Fruit fly (Drosophila melanogaster): Measurements from ENCODE around the gene ea.

The ea gene

DNA sequence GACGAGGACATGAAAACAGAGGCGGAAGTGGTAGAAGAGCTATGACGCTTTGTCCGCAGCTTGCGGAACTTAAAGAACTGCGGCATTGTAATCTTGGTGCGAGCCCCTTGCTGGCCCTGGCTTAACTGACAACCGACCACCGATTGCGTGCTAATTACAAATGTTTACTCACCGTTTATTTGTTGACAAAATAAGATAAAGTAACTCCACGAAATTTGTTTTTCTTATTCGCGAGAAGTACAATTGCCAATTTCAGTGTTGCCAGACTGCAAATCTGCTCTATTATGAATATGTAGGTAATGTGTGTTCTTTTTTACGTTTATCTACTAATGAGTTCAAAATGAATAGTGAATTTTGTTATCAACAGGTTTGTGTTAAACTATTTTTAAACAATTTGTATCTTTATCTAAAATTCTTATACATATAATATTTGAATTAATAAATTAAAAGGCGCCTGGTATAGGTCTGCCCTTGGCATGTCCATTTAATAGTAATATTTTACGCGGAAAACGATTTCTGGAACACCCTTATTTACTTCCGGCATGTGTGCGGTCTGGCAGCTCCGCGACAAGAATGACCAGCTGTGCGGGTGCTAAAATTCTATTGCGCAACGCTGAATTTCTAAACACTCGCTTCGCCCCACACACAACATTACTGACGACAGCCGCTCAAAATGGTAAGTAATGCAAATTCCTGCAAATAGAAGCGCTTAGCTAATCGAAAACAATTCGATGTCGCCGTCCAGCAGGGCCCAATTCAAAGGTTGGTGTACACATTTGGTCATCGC lies 28.3 kb downstream of the ea start, which contains the start of the genes Atg4b and Hibch:
Gene Atg4b (minus strand): TSS at position 280 of the 787 bp plus-strand sequence.
Gene Hibch (plus strand): TSS at position 585 of the 787 bp plus-strand sequence.
- TF ChIP-seq CG15710 (tag; optimal IDR thresholded peaks at IDR 0.05): peak; percentile 84
- peak; percentile 46; the same call in 1 of the 2 replicates for TF ChIP-seq rn (GFP tag; IDR thresholded peaks at IDR 0.05)
- TF ChIP-seq CG4496 (GFP tag; IDR thresholded peaks at IDR 0.05): peak; percentile 81
- peak; percentile 17 for TF ChIP-seq EcR (GFP tag; optimal IDR thresholded peaks at IDR 0.05)
- TF ChIP-seq CG12605 (GFP tag; IDR thresholded peaks at IDR 0.05): 0 out of 2 replicates have a peak, but pooled peaks have one; percentile 26
- peak; percentile 89 for TF ChIP-seq CG8159 (tag; optimal IDR thresholded peaks at IDR 0.05)
- TF ChIP-seq CG32121 (GFP tag; IDR thresholded peaks at IDR 0.05): peak; percentile 72
- peak; percentile 83 for TF ChIP-seq CG17806 (tag; optimal IDR thresholded peaks at IDR 0.05)
- peak; percentile 75; the same call in 2 of the 3 replicates for TF ChIP-seq fd96Ca (GFP tag; IDR thresholded peaks at IDR 0.05)
- TF ChIP-seq Pif1B (GFP tag; optimal IDR thresholded peaks at IDR 0.05): no peak
- TF ChIP-seq CG34367 (tag; optimal IDR thresholded peaks at IDR 0.05): peak; percentile 68
- TF ChIP-seq Snoo (tag; optimal IDR thresholded peaks at IDR 0.05): peak; percentile 63
- TF ChIP-seq gl (tag; optimal IDR thresholded peaks at IDR 0.05): peak; percentile 55
- 0 out of 2 replicates have a peak, but pooled peaks have one; percentile 20 for TF ChIP-seq CG10348 (GFP tag; IDR thresholded peaks at IDR 0.05)
- no peak for TF ChIP-seq CG8301 (tag; optimal IDR thresholded peaks at IDR 0.05)
- TF ChIP-seq CG13204 (GFP tag; optimal IDR thresholded peaks at IDR 0.05): no peak
- TF ChIP-seq D1 (tag; optimal IDR thresholded peaks at IDR 0.05): no peak
- peak; percentile 77 for TF ChIP-seq CG9948 (tag; optimal IDR thresholded peaks at IDR 0.05)
- peak; percentile 75 for TF ChIP-seq Ets98B (GFP tag; IDR thresholded peaks at IDR 0.05)
- no peak for TF ChIP-seq Pif1A (GFP tag; optimal IDR thresholded peaks at IDR 0.05)
- no peak for TF ChIP-seq CG14655 (GFP tag; optimal IDR thresholded peaks at IDR 0.05)

DNA sequence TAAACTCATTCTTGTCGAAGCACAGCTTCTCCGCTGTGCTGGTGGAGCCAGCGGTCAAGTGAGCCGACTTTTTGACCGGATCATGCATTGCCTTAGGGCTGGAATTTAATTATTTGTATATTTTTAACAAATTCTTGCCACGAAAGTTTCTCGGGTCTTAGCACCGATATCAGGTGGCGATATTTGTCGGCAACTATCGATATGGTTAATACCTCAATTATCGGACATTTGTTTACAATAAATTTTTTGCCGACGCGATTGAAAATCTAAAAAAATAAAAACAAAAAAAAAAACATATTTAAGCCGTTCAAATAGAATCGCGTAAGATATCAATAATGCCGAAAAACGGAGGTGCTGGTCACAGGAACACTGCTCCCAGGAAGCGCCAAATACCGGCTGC lies 33.0 kb downstream of the ea start, which contains the start of the genes Cog2 and Trax:
Gene Cog2 (minus strand): TSS at position 168 of the 400 bp plus-strand sequence.
Gene Trax (plus strand): TSS at position 203 of the 400 bp plus-strand sequence.
- no peak for TF ChIP-seq CG10348 (GFP tag; IDR thresholded peaks at IDR 0.05)
- no peak for TF ChIP-seq CG12605 (GFP tag; IDR thresholded peaks at IDR 0.05)
- no peak for TF ChIP-seq Ets98B (GFP tag; IDR thresholded peaks at IDR 0.05)
- no peak for TF ChIP-seq CG9948 (tag; optimal IDR thresholded peaks at IDR 0.05)
- TF ChIP-seq CG4496 (GFP tag; IDR thresholded peaks at IDR 0.05): no peak
- TF ChIP-seq CG17806 (tag; optimal IDR thresholded peaks at IDR 0.05): no peak
- TF ChIP-seq gl (tag; optimal IDR thresholded peaks at IDR 0.05): no peak
- TF ChIP-seq CG32121 (GFP tag; IDR thresholded peaks at IDR 0.05): peak; percentile 19; the same call in 1 of the 2 replicates

DNA sequence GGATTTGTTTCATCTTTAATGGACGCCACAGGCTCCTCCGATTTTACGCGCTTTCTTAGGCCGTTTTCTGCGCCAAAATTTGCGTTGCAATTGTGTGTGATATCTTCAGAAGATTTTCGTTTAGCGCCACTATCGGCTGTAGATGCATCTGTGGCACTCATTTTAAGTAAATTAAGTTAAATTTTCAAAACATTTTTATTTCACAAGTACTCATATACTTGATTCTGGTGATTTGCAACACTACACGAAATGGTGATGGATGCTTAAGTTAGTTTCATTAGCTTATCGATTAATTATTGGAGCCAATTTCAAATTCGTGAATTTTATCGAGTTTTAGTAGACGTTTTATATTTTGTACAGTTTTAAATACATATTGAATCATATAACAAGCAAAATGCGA lies 35.1 kb downstream of the ea start, which contains the start of gene CG6171:
Gene CG6171 (minus strand): TSS at position 250 of the 400 bp plus-strand sequence.
- TF ChIP-seq EcR (GFP tag; optimal IDR thresholded peaks at IDR 0.05) (no peak), CG8301 (tag; optimal IDR thresholded peaks at IDR 0.05) (no peak), Pif1B (GFP tag; optimal IDR thresholded peaks at IDR 0.05) (no peak), CG34367 (tag; optimal IDR thresholded peaks at IDR 0.05) (no peak), CG12605 (GFP tag; IDR thresholded peaks at IDR 0.05) (no peak), Ets98B (GFP tag; IDR thresholded peaks at IDR 0.05) (no peak), CG17806 (tag; optimal IDR thresholded peaks at IDR 0.05) (no peak), D1 (tag; optimal IDR thresholded peaks at IDR 0.05) (no peak), CG14655 (GFP tag; optimal IDR thresholded peaks at IDR 0.05) (no peak), gl (tag; optimal IDR thresholded peaks at IDR 0.05) (no peak), CG13204 (GFP tag; optimal IDR thresholded peaks at IDR 0.05) (no peak), rn (GFP tag; IDR thresholded peaks at IDR 0.05) (no peak), CG15710 (tag; optimal IDR thresholded peaks at IDR 0.05) (no peak), CG32121 (GFP tag; IDR thresholded peaks at IDR 0.05) (no peak), CG10348 (GFP tag; IDR thresholded peaks at IDR 0.05) (no peak), fd96Ca (GFP tag; IDR thresholded peaks at IDR 0.05) (no peak), CG9948 (tag; optimal IDR thresholded peaks at IDR 0.05) (no peak), CG8159 (tag; optimal IDR thresholded peaks at IDR 0.05) (no peak), CG4496 (GFP tag; IDR thresholded peaks at IDR 0.05) (no peak), Snoo (tag; optimal IDR thresholded peaks at IDR 0.05) (no peak)

DNA sequence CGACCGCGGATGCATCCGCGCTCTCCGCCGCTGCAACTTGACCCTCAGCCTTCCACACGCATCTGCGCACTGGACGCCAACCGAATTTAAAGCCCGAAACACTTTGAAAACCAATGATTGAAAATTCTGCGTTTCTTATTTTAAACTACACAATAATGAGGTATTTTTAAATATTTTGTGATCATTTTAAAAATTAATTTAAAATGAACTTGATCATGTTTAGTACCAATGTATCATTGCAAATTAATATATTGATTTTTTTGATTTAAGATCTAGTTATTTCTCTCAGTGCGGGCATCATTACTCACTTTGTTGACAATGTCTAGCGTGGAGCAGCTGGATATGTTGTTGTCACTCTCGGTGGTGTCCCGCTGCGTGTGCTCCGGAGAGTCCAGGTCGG lies 38.3 kb downstream of the ea start:
- TF ChIP-seq CG12605 (GFP tag; IDR thresholded peaks at IDR 0.05) (peak; percentile 46; the same call in 1 of the 2 replicates), CG9948 (tag; optimal IDR thresholded peaks at IDR 0.05) (peak; percentile 43), CG4496 (GFP tag; IDR thresholded peaks at IDR 0.05) (peak; percentile 76; the same call in 2 of the 3 replicates), gl (tag; optimal IDR thresholded peaks at IDR 0.05) (no peak), CG17806 (tag; optimal IDR thresholded peaks at IDR 0.05) (peak; percentile 55), CG32121 (GFP tag; IDR thresholded peaks at IDR 0.05) (peak; percentile 62; the same call in 1 of the 2 replicates), CG15710 (tag; optimal IDR thresholded peaks at IDR 0.05) (peak; percentile 32), Snoo (tag; optimal IDR thresholded peaks at IDR 0.05) (peak; percentile 19), CG8159 (tag; optimal IDR thresholded peaks at IDR 0.05) (no peak), Ets98B (GFP tag; IDR thresholded peaks at IDR 0.05) (peak; percentile 41), CG8301 (tag; optimal IDR thresholded peaks at IDR 0.05) (no peak), fd96Ca (GFP tag; IDR thresholded peaks at IDR 0.05) (no peak)

DNA sequence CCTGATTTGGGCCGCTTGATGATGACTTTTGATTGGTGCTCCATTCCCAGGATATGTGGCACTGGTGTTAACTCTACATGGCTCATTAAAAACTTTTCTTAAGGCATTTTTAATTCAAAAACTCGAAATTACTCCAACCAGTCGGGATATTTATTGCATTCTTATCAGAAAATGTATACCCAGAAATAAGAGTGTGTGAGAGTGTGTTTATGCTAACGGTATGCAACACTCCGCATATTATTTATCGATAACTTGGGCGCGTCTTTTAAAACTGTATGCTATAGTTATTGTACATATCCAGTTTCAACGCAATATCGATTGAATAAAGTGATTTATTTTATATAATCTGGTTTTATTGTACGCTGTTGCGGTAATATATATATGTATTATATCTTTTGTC lies 38.9 kb downstream of the ea start, which contains the start of gene CG34404:
Gene CG34404 (minus strand): TSS at position 189 of the 400 bp plus-strand sequence.
- TF ChIP-seq rn (GFP tag; IDR thresholded peaks at IDR 0.05): no peak
- TF ChIP-seq CG8159 (tag; optimal IDR thresholded peaks at IDR 0.05): no peak
- no peak for TF ChIP-seq CG32121 (GFP tag; IDR thresholded peaks at IDR 0.05)
- no peak for TF ChIP-seq D1 (tag; optimal IDR thresholded peaks at IDR 0.05)
- TF ChIP-seq Ets98B (GFP tag; IDR thresholded peaks at IDR 0.05): no peak
- no peak for TF ChIP-seq fd96Ca (GFP tag; IDR thresholded peaks at IDR 0.05)
- no peak for TF ChIP-seq CG15710 (tag; optimal IDR thresholded peaks at IDR 0.05)
- TF ChIP-seq Pif1B (GFP tag; optimal IDR thresholded peaks at IDR 0.05): no peak
- no peak for TF ChIP-seq CG17806 (tag; optimal IDR thresholded peaks at IDR 0.05)
- TF ChIP-seq CG10348 (GFP tag; IDR thresholded peaks at IDR 0.05): no peak
- no peak for TF ChIP-seq CG34367 (tag; optimal IDR thresholded peaks at IDR 0.05)
- TF ChIP-seq CG12605 (GFP tag; IDR thresholded peaks at IDR 0.05): no peak
- TF ChIP-seq Pif1A (GFP tag; optimal IDR thresholded peaks at IDR 0.05): no peak
- no peak for TF ChIP-seq CG8301 (tag; optimal IDR thresholded peaks at IDR 0.05)
- no peak for TF ChIP-seq EcR (GFP tag; optimal IDR thresholded peaks at IDR 0.05)
- no peak for TF ChIP-seq gl (tag; optimal IDR thresholded peaks at IDR 0.05)
- TF ChIP-seq CG4496 (GFP tag; IDR thresholded peaks at IDR 0.05): no peak
- TF ChIP-seq CG9948 (tag; optimal IDR thresholded peaks at IDR 0.05): no peak

Measured in whole organism, pupa.